Fruit fly (Drosophila melanogaster) Kc167 (cell line): Measurements from ENCODE around the gene Cluap1.

Experiments
- Myc ChIP-seq: fragments of >200 bp; optimal IDR thresholded peaks from 2 replicates; lab custom pipeline; 2017; ENCODE audit warnings: missing external identifiers
- Sin3A ChIP-seq: fragments of >200 bp; optimal IDR thresholded peaks from 2 replicates; lab custom pipeline; 2018; ENCODE audit warnings: missing external identifiers
- h ChIP-seq: fragments of >200 bp; optimal IDR thresholded peaks from 3 replicates; lab custom pipeline; 2018; ENCODE audit warnings: missing external identifiers
- insv ChIP-seq: fragments of >200 bp; optimal IDR thresholded peaks from 3 replicates; lab custom pipeline; 2018; ENCODE audit warnings: missing external identifiers
- psq ChIP-seq: fragments of >200 bp; optimal IDR thresholded peaks from 2 replicates; lab custom pipeline; 2017; ENCODE audit warnings: missing external identifiers
- ttk ChIP-seq: sonication (Bioruptor generic); optimal IDR thresholded peaks from 2 replicates; lab custom pipeline; 2017; ENCODE audit warnings: missing external identifiers

The Cluap1 gene

DNA sequence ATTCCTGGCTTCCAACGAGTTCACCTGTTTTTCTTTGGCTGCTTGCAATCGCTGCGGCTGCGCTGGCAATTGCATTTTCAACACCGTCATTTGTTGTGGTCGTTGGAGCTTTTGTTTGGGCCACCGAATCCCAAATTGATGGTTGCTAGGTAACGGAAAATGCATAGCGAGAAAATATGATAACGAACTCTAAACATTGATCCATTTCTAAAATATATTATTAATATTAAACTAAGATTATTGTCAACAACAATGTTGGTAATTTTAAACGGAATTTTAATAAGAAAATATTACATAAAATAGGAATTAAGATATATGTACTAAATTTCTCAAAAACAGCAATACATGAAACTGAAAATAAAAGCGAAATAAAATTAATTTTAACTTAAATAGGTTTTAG is at the start of gene Cluap1:
TSS of gene Cluap1 (minus strand) at position 101 of the 400 bp plus-strand sequence.
- TF ChIP-seq psq (no peak), insv (lab: Kevin White, UChicago) (no peak), Myc (no peak), h (lab: Kevin White, UChicago) (no peak), Sin3A (no peak), ttk (no peak)

- TF ChIP-seq ttk (no peak), h (lab: Kevin White, UChicago) (no peak), insv (lab: Kevin White, UChicago) (no peak), psq (no peak), Sin3A (no peak), Myc (no peak)
Observed at dm6 chrX:22582909-22583308, 38.8 kb upstream of the Cluap1 start.

DNA sequence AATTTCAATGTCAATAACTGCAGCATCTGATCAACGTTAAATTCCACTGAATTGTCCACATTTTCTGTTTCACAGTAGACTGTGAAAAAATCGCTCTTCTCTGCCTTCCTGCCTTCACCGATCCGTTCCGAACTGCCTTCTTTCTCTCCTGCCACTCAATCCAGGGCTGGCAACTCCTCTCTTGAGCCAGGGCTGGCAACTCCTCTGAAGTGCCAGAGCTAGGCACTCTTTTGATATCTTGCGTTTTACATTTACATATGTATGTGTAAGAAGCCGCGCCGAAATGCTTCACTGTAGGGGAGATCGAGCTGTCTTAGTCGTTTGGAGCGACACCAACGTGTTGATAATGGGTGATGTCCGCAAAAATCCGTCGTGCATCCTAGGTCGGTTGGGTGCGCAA is 31.0 kb upstream of the Cluap1 start:
- TF ChIP-seq h (lab: Kevin White, UChicago) (no peak), ttk (no peak), psq (no peak), Myc (no peak), insv (lab: Kevin White, UChicago) (no peak), Sin3A (no peak)

dm6 chrX:22574362-22574761 is 30.2 kb upstream of the Cluap1 start:
- no peak for TF ChIP-seq ttk
- TF ChIP-seq h (lab: Kevin White, UChicago): no peak
- TF ChIP-seq Sin3A: no peak
- no peak for TF ChIP-seq Myc
- no peak for TF ChIP-seq psq
- no peak for TF ChIP-seq insv (lab: Kevin White, UChicago)

DNA sequence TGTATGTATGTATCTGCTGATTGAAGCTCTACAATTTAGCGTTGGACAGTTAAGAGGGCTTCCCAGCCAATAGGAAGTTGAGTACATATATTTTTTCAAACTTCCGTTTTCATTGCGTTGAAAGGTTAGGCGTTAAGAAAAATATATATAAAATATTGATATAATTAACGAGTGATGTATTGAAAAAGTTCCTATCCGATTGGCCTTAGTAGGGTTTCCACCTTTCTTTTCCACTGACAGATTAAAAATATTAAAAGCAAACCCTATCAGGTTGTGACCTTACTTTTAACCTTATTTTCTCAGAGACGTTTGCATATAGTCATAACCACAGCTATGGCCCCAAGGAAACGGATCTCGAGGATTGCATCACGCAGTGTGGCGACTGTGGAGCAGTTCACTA is 2.7 kb upstream of the Cluap1 start, which contains the start of gene CG17601:
TSS of gene CG17601 (plus strand) at position 301 of the 400 bp plus-strand sequence.
- TF ChIP-seq ttk (no peak), h (lab: Kevin White, UChicago) (no peak), insv (lab: Kevin White, UChicago) (no peak), Sin3A (no peak), Myc (no peak), psq (no peak)

dm6 chrX:22544660-22545059 is 538 bp upstream of the Cluap1 start:
- no peak for TF ChIP-seq Sin3A
- no peak for TF ChIP-seq h (lab: Kevin White, UChicago)
- TF ChIP-seq psq: no peak
- no peak for TF ChIP-seq insv (lab: Kevin White, UChicago)
- TF ChIP-seq Myc: no peak
- no peak for TF ChIP-seq ttk

dm6 chrX:22540065-22540504 is 4.0 kb downstream of the Cluap1 start, which contains the start of gene CG17598:
Gene CG17598 (minus strand): TSS chrX:22540383.
- TF ChIP-seq psq: no peak
- TF ChIP-seq Sin3A: no peak
- no peak for TF ChIP-seq insv (lab: Kevin White, UChicago)
- TF ChIP-seq h (lab: Kevin White, UChicago): no peak
- no peak for TF ChIP-seq Myc

DNA sequence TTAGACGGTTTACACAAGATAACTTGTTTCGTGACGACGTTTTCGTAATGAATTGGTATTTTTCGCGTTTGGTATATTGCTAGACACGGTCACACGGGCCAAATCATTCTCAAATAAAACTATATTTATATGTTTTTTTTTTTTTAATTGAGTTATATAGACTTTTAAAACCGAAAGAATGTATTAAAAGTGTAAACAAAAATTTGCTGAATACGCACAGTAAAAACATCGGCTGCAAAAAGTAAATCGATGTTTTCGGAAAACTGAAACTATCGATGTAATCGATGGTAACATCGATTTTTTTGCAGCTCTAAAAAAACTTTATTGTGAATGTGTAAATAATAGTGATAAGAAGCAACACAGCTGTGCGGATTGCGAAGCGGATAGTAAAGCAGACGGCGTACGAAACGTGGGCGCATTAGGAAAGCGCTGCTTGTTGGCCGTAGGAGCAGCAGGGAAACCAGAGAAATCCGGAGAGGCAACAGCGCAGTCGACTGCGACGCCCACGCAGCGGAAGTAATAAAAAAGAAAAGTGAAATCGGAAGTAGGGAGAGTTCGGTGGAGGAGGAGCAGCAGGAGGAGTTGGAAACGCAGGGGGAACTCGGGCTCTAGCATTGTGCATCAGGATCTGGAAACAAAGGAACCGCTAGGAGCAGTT is 14.3 kb downstream of the Cluap1 start, which contains the start of gene S6kII:
TSS of gene S6kII (plus strand) at position 301 of the 658 bp plus-strand sequence.
- TF ChIP-seq psq (no peak), Myc (no peak), insv (lab: Kevin White, UChicago) (no peak), h (lab: Kevin White, UChicago) (no peak), Sin3A (no peak), ttk (no peak)

DNA sequence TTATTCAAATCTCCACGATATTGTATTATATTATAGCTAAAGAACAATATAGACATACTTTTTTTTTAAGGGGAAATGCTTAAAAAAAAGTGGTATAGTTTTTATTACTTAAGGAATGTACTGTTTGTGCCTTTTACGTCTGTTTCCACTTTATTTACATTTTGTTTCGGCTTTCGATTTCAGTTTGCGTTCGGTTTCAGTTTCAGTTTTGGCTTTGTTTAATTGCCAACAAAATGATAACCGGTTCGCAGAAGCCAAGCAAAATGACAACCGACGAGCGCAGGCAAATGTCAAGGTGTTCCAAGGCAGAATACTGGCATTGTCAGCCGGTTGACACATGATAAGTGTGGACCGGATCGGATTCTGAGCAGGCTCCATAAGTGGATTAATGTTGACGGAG is 16.9 kb downstream of the Cluap1 start:
- TF ChIP-seq h (lab: Kevin White, UChicago): no peak
- TF ChIP-seq Sin3A: no peak
- TF ChIP-seq insv (lab: Kevin White, UChicago): no peak
- no peak for TF ChIP-seq ttk
- TF ChIP-seq Myc: no peak
- no peak for TF ChIP-seq psq

DNA sequence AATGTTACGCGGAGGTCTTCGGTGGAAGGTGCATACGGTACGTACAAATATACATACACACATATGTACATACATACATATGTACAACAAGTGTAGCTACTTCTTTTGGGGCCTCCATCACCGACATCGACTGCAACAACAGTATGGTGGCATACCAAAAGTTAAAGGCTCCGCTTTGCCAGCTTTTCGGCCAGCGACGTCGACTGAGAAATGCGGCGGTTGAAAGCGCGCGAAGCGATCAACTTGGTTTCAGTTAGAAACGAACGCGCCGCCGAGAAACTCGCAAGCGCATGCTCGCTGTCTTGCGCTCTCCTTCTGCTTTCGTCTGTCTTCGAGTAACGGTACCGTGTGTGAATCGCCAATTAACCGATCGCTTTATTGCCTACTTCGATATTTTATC is 29.2 kb downstream of the Cluap1 start, which contains the start of gene CG17600:
TSS of gene CG17600 (plus strand) at position 250 of the 400 bp plus-strand sequence.
- TF ChIP-seq insv (lab: Kevin White, UChicago): no peak
- no peak for TF ChIP-seq psq
- no peak for TF ChIP-seq Sin3A
- TF ChIP-seq ttk: no peak
- TF ChIP-seq Myc: no peak
- no peak for TF ChIP-seq h (lab: Kevin White, UChicago)

- TF ChIP-seq h (lab: Kevin White, UChicago): no peak
- TF ChIP-seq Myc: no peak
- TF ChIP-seq ttk: no peak
- TF ChIP-seq Sin3A: no peak
- no peak for TF ChIP-seq insv (lab: Kevin White, UChicago)
- TF ChIP-seq psq: no peak
Observed at dm6 chrX:22512071-22512470, 32.1 kb downstream of the Cluap1 start.

dm6 chrX:22510776-22511175 is 33.3 kb downstream of the Cluap1 start:
- TF ChIP-seq ttk (no peak), Myc (no peak), insv (lab: Kevin White, UChicago) (no peak), Sin3A (no peak), h (lab: Kevin White, UChicago) (no peak), psq (no peak)

dm6 chrX:22509085-22509484 is 35.0 kb downstream of the Cluap1 start:
- TF ChIP-seq h (lab: Kevin White, UChicago) (no peak), psq (no peak), Myc (no peak), Sin3A (no peak), ttk (no peak), insv (lab: Kevin White, UChicago) (no peak)

dm6 chrX:22502225-22502624 is 41.9 kb downstream of the Cluap1 start:
- TF ChIP-seq h (lab: Kevin White, UChicago) (no peak), ttk (no peak), psq (no peak), Sin3A (no peak), insv (lab: Kevin White, UChicago) (no peak), Myc (no peak)
